Fruit fly (Drosophila melanogaster) whole organism: ENCODE results near the gene Argk1.

Source experiments
- CG8478 ChIP-seq: fragments of >200 bp; optimal IDR thresholded peaks from 2 replicates; lab custom pipeline; 2018; ENCODE audit warnings: inconsistent platforms
- Dll ChIP-seq: fragments of >200 bp; optimal IDR thresholded peaks from 2 replicates; lab custom pipeline; 2017
- EcR ChIP-seq, 2 experiments: fragments of >200 bp; optimal IDR thresholded peaks; 2 replicates each; lab custom pipeline; 2017; ENCODE audit warnings: missing biosample characterization in 2 of 2, missing genetic modification characterization in 2 of 2, missing genetic modification reagents in 2 of 2
- pan ChIP-seq: fragments of >200 bp; optimal IDR thresholded peaks from 2 replicates; lab custom pipeline; 2017
- psq ChIP-seq: fragments of >200 bp; optimal IDR thresholded peaks from 2 replicates; lab custom pipeline; 2017

DNA sequence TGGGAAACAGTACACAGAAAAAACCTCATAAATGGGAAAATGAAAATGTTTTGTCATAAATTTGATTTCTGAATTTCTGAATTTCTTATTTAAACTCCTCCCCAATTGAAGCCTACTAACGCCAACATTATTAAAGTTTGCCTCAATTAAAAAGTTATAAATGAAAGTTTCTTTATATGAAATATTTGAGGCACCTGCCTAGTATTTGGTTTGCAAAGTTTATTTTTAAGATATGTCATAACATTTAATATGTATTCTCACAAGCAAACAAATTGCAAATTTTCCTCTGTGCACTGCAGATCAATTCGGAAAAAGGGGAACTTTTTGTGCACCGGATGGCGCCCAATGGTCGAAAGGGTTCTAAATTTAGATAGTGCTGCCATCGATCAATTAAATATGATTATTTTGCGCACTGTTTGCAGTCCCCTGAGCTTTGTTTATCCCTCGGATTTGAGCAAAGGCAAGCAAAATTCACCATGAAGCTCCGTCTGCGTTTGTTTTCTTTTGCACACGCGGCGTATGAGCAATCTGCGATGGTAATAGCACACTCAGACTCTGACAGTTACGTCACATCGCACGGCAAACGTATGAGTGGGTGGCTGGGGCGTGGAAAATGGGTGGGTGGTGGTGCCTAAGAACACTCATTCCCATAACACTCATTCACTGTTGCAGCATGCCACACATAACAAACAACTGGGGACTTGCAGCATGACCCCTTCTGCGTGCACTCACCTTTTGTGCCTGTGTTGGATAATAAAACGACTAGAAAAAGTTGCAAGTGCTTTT is 658 bp downstream of the Argk1 start:
- no peak for TF ChIP-seq psq (lab: Kevin White, UChicago)
- TF ChIP-seq CG8478 (lab: Kevin White, UChicago) = no peak
- TF ChIP-seq pan (lab: Kevin White, UChicago) = no peak
- no peak for TF ChIP-seq EcR (GFP tag; optimal IDR thresholded peaks at IDR 0.05; lab: Kevin White, UChicago)
- no peak for TF ChIP-seq Dll (lab: Kevin White, UChicago)
